Worm (Caenorhabditis elegans) whole organism, L1 larva: Measurements from ENCODE around the gene C47E12.3.

Experiments
- aly-2 ChIP-seq: fragments of 150-350 bp; optimal IDR thresholded peaks from 2 replicates; lab custom pipeline; 2014; ENCODE audit warnings: missing biosample characterization, missing genetic modification characterization
- ama-1 ChIP-seq: fragments of 150-350 bp; optimal IDR thresholded peaks from 2 replicates; lab custom pipeline; 2014
- egl-27 ChIP-seq, 2 experiments: fragments of 150-350 bp in 1 of 2; sonication (generic microtip); optimal IDR thresholded peaks; 3 replicates each; lab custom pipeline; 2017 to 2018; ENCODE audit warnings: missing biosample characterization in 2 of 2, missing genetic modification characterization in 2 of 2, missing genetic modification reagents in 2 of 2
- ets-5 ChIP-seq: fragments of 200-800 bp; sonication (Bioruptor generic); IDR thresholded peaks from 2 replicates; pipeline ENCODE4 v1.3.6; 2022; ENCODE audit warnings: missing genetic modification characterization, missing compliant biosample characterization
- lin-13 ChIP-seq: fragments of 150-350 bp; optimal IDR thresholded peaks from 2 replicates; lab custom pipeline; 2014; ENCODE audit warnings: missing biosample characterization, missing genetic modification reagents, missing genetic modification characterization
- nhr-20 ChIP-seq: sonication (generic microtip); optimal IDR thresholded peaks from 2 replicates; lab custom pipeline; 2016; ENCODE audit warnings: mild to moderate bottlenecking, missing genetic modification characterization, missing compliant biosample characterization
- snpc-4 ChIP-seq: fragments of 150-350 bp; optimal IDR thresholded peaks from 2 replicates; lab custom pipeline; 2014; ENCODE audit warnings: missing biosample characterization, missing genetic modification characterization
- unc-130 ChIP-seq: fragments of 150-350 bp; optimal IDR thresholded peaks from 2 replicates; lab custom pipeline; 2017; ENCODE audit warnings: missing biosample characterization, missing genetic modification characterization, inconsistent platforms
- unc-62 ChIP-seq: fragments of 150-350 bp; optimal IDR thresholded peaks from 2 replicates; lab custom pipeline; 2014; ENCODE audit warnings: missing biosample characterization, missing genetic modification reagents, missing genetic modification characterization
- xbp-1 ChIP-seq: sonication (generic microtip); optimal IDR thresholded peaks from 2 replicates; lab custom pipeline; 2016; ENCODE audit warnings: missing genetic modification characterization, missing compliant biosample characterization
- ztf-11 ChIP-seq, 2 experiments: sonication (generic microtip); optimal IDR thresholded peaks; 2 replicates each; lab custom pipeline; 2016 to 2017; ENCODE audit warnings: missing genetic modification characterization in 2 of 2, missing biosample characterization in 1 of 2, missing compliant biosample characterization in 1 of 2

DNA sequence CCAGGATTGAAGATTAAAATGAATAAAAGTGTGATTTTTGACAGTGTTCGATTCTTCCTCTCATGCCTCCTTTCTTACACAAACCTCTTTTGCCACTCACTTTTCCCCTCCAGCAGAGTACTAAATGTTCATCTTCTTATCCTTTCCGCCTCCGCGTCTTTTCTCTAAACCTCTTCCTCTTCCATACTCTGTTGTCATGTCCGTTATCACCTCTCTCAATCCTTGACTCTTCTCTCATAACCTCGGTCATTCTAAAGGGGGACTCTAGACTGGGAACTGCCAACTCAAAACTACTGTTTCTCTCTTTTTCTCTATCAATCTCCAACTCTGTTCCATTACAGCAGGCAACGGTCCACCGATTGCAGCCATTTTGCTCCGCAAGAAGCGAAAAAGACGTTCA lies 46.6 kb upstream of the C47E12.3 start:
- no peak for TF ChIP-seq unc-62 (GFP tag; lab: Kevin White, UChicago)
- no peak for TF ChIP-seq nhr-20
- no peak for TF ChIP-seq unc-130 (tag; lab: Kevin White, UChicago)
- TF ChIP-seq aly-2: no peak
- TF ChIP-seq lin-13 (GFP tag; lab: Kevin White, UChicago): no peak
- no peak for TF ChIP-seq snpc-4 (tag; lab: Kevin White, UChicago)
- no peak for TF ChIP-seq ztf-11 (tag; optimal IDR thresholded peaks at IDR 0.05; lab: Kevin White, UChicago)
- no peak for TF ChIP-seq ets-5 (GFP tag; lab: Robert Waterston, UW)
- TF ChIP-seq xbp-1 (tag; lab: Kevin White, UChicago): no peak
- no peak for TF ChIP-seq egl-27 (tag; optimal IDR thresholded peaks at IDR 0.05; lab: Kevin White, UChicago)
- TF ChIP-seq ama-1 (lab: Kevin White, UChicago): no peak
